Worm (Caenorhabditis elegans): Measurements from ENCODE around the gene Y1A5A.1.

Y1A5A.1 gene

DNA sequence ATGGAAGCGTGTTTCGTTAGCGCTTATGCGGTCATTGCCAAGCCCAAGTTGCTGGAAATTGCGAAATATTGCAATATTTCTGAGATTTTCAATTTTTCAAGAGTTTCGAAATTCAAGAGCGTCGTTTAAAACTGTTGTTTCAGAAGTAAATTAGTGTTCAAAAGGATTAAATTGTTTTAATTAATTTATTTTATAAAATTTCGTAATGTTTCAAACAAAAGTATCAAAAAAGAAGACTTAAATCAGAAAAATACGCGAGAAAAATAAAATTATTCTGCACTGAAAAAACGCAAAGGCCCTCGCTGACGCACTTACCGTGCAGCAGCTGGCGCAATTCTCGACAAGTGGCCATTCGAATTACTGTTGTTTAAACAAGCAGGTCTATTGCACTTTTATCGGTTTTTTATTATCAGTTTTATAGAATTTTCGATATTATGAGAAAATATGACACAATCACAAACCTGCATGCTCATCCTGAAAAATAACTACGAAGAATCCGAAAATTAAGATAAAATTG, 17.7 kb upstream of the Y1A5A.1 start, which contains the start of gene tif-1A (continued):
- no peak for TF ChIP-seq ztf-25 (GFP tag; IDR thresholded peaks at IDR 0.05)
- TF ChIP-seq sea-2 (GFP tag; IDR thresholded peaks at IDR 0.05) = no peak
- peak; percentile 59 for TF ChIP-seq F33H1.4 (GFP tag; IDR thresholded peaks at IDR 0.05)
- peak; percentile 19 for TF ChIP-seq xnd-1 (tag; optimal IDR thresholded peaks at IDR 0.05)
- no peak for TF ChIP-seq somi-1 (GFP tag; optimal IDR thresholded peaks at IDR 0.05)
- no peak for TF ChIP-seq bed-1 (GFP tag; IDR thresholded peaks at IDR 0.05)
- no peak for TF ChIP-seq lin-26 (GFP tag; IDR thresholded peaks at IDR 0.05)
- TF ChIP-seq ama-1 (optimal IDR thresholded peaks at IDR 0.05) = no peak
- TF ChIP-seq ama-1 (GFP tag; optimal IDR thresholded peaks at IDR 0.05) = no peak
- TF ChIP-seq hmg-1.2 (GFP tag; IDR thresholded peaks at IDR 0.05) = peak; percentile 51; the same call in 1 of the 2 replicates
- no peak for TF ChIP-seq C06A6.2 (GFP tag; conservative IDR thresholded peaks at IDR 0.05)
- no peak for TF ChIP-seq nfya-1 (tag; optimal IDR thresholded peaks at IDR 0.05; ENCODE audit: borderline replicate concordance, insufficient read depth)
- no peak for TF ChIP-seq dpff-1 (tag; optimal IDR thresholded peaks at IDR 0.05)
- peak; percentile 72 for TF ChIP-seq lsl-1 (GFP tag; optimal IDR thresholded peaks at IDR 0.05)
- no peak for TF ChIP-seq F55B11.4 (tag; optimal IDR thresholded peaks at IDR 0.05; ENCODE audit: borderline replicate concordance, insufficient read depth)
- TF ChIP-seq tbp1 (GFP tag; optimal IDR thresholded peaks at IDR 0.05) = peak; percentile 62
- TF ChIP-seq dpl-1 (GFP tag; optimal IDR thresholded peaks at IDR 0.05) = peak; percentile 39
- no peak for TF ChIP-seq egl-44 (GFP tag; IDR thresholded peaks at IDR 0.05)
- TF ChIP-seq Y67H2A.10 (GFP tag; conservative IDR thresholded peaks at IDR 0.05) = no peak
- no peak; the same call in 1 of the 2 replicates for TF ChIP-seq cebp-1 (GFP tag; IDR thresholded peaks at IDR 0.05)
- TF ChIP-seq cebp-1 (tag; optimal IDR thresholded peaks at IDR 0.05) = peak; percentile 92
- peak; percentile 65 for TF ChIP-seq D2030.7 (GFP tag; IDR thresholded peaks at IDR 0.05)
- TF ChIP-seq Y53F4B.3 (GFP tag; IDR thresholded peaks at IDR 0.05) = no peak
- no peak for TF ChIP-seq cebp-2 (GFP tag; IDR thresholded peaks at IDR 0.05)
- peak in 1 of 2 experiments; percentile 66 for TF ChIP-seq let-607 (tag; optimal IDR thresholded peaks at IDR 0.05)
- TF ChIP-seq attf-6 (GFP tag; IDR thresholded peaks at IDR 0.05) = no peak
- no peak for TF ChIP-seq F57A8.1 (GFP tag; optimal IDR thresholded peaks at IDR 0.05)
- peak; percentile 97 for TF ChIP-seq ztf-18 (tag; optimal IDR thresholded peaks at IDR 0.05)
- peak; percentile 35 for TF ChIP-seq F49E8.2 (tag; optimal IDR thresholded peaks at IDR 0.05; ENCODE audit: insufficient read depth)
- no peak for TF ChIP-seq zfh-2 (GFP tag; conservative IDR thresholded peaks at IDR 0.05)
- no peak for TF ChIP-seq ceh-79 (tag; optimal IDR thresholded peaks at IDR 0.05)
- no peak for TF ChIP-seq sptf-2 (GFP tag; optimal IDR thresholded peaks at IDR 0.05)
- peak; percentile 66 for TF ChIP-seq ZK185.1 (tag; optimal IDR thresholded peaks at IDR 0.05; ENCODE audit: poor library complexity, severe bottlenecking)
- TF ChIP-seq dox-1 (GFP tag; IDR thresholded peaks at IDR 0.05) = peak; percentile 91
- no peak for TF ChIP-seq mel-28 (tag; optimal IDR thresholded peaks at IDR 0.05; ENCODE audit: borderline replicate concordance)
- peak; percentile 78 for TF ChIP-seq lin-40 (tag; optimal IDR thresholded peaks at IDR 0.05)
- TF ChIP-seq F10E7.11 (tag; optimal IDR thresholded peaks at IDR 0.05) = no peak
- no peak for TF ChIP-seq aptf-3 (GFP tag; IDR thresholded peaks at IDR 0.05)
- TF ChIP-seq nhr-27 (tag; optimal IDR thresholded peaks at IDR 0.05) = no peak
- TF ChIP-seq hsf-1 (GFP tag; IDR thresholded peaks at IDR 0.05) = peak; percentile 70
- no peak for TF ChIP-seq B0035.1 (tag; optimal IDR thresholded peaks at IDR 0.05)
- no peak for TF ChIP-seq hlh-12 (tag; optimal IDR thresholded peaks at IDR 0.05)
- no peak for TF ChIP-seq gei-17 (GFP tag; optimal IDR thresholded peaks at IDR 0.05)
- TF ChIP-seq ceh-91 (GFP tag; IDR thresholded peaks at IDR 0.05) = peak; percentile 40; the same call in 1 of the 2 replicates
- peak; percentile 26 for TF ChIP-seq K12H6.12 (tag; optimal IDR thresholded peaks at IDR 0.05)
- TF ChIP-seq ztf-28 (GFP tag; IDR thresholded peaks at IDR 0.05) = no peak
- no peak for TF ChIP-seq B0261.1 (tag; optimal IDR thresholded peaks at IDR 0.05)
- peak; percentile 4 for TF ChIP-seq unc-62 (GFP tag; optimal IDR thresholded peaks at IDR 0.05)
- TF ChIP-seq ztf-22 (GFP tag; optimal IDR thresholded peaks at IDR 0.05) = no peak
